Worm (Caenorhabditis elegans): Measurements from ENCODE around the gene F31F4.1.

F31F4.1 gene

ce11 chrV:679663-680062, 4.2 kb upstream of the F31F4.1 start, which contains the start of gene srx-22:
Gene srx-22 (plus strand): TSS chrV:679963.
- no peak for TF ChIP-seq cog-1 (tag; optimal IDR thresholded peaks at IDR 0.05)
- TF ChIP-seq ztf-23 (GFP tag; IDR thresholded peaks at IDR 0.05): no peak
- no peak for TF ChIP-seq klf-2 (GFP tag; conservative IDR thresholded peaks at IDR 0.05)
- no peak for TF ChIP-seq tab-1 (GFP tag; IDR thresholded peaks at IDR 0.05)
- TF ChIP-seq flt-1 (GFP tag; IDR thresholded peaks at IDR 0.05): no peak
- no peak for TF ChIP-seq ref-1 (GFP tag; conservative IDR thresholded peaks at IDR 0.05)
- no peak for TF ChIP-seq med-1 (GFP tag; optimal IDR thresholded peaks at IDR 0.05; ENCODE audit: insufficient read depth)
- no peak for TF ChIP-seq ztf-29 (GFP tag; IDR thresholded peaks at IDR 0.05)
- no peak for TF ChIP-seq T22C8.4 (GFP tag; IDR thresholded peaks at IDR 0.05)

ce11 chrV:682031-682430, 1.8 kb upstream of the F31F4.1 start, which contains the start of gene srx-23:
Gene srx-23 (plus strand): TSS chrV:682331.
- no peak for TF ChIP-seq klf-2 (GFP tag; conservative IDR thresholded peaks at IDR 0.05)
- TF ChIP-seq cog-1 (tag; optimal IDR thresholded peaks at IDR 0.05): no peak
- TF ChIP-seq flt-1 (GFP tag; IDR thresholded peaks at IDR 0.05): no peak
- no peak for TF ChIP-seq ref-1 (GFP tag; conservative IDR thresholded peaks at IDR 0.05)
- TF ChIP-seq tab-1 (GFP tag; IDR thresholded peaks at IDR 0.05): no peak
- TF ChIP-seq T22C8.4 (GFP tag; IDR thresholded peaks at IDR 0.05): no peak
- no peak for TF ChIP-seq ztf-23 (GFP tag; IDR thresholded peaks at IDR 0.05)
- no peak for TF ChIP-seq ztf-29 (GFP tag; IDR thresholded peaks at IDR 0.05)

ce11 chrV:687384-687783, 3.5 kb downstream of the F31F4.1 start, which contains the start of gene H25P19.1:
Gene H25P19.1 (plus strand): TSS chrV:687684.
- TF ChIP-seq flt-1 (GFP tag; IDR thresholded peaks at IDR 0.05): no peak
- TF ChIP-seq ref-1 (GFP tag; conservative IDR thresholded peaks at IDR 0.05): no peak
- TF ChIP-seq ztf-23 (GFP tag; IDR thresholded peaks at IDR 0.05): no peak
- no peak for TF ChIP-seq klf-2 (GFP tag; conservative IDR thresholded peaks at IDR 0.05)
- TF ChIP-seq ztf-29 (GFP tag; IDR thresholded peaks at IDR 0.05): no peak
- TF ChIP-seq med-1 (GFP tag; optimal IDR thresholded peaks at IDR 0.05; ENCODE audit: insufficient read depth): no peak
- TF ChIP-seq tab-1 (GFP tag; IDR thresholded peaks at IDR 0.05): no peak
- TF ChIP-seq T22C8.4 (GFP tag; IDR thresholded peaks at IDR 0.05): no peak
- no peak for TF ChIP-seq cog-1 (tag; optimal IDR thresholded peaks at IDR 0.05)

ce11 chrV:689538-689937, 5.7 kb downstream of the F31F4.1 start:
- TF ChIP-seq cog-1 (tag; optimal IDR thresholded peaks at IDR 0.05) (no peak), flt-1 (GFP tag; IDR thresholded peaks at IDR 0.05) (no peak), ref-1 (GFP tag; conservative IDR thresholded peaks at IDR 0.05) (no peak), T22C8.4 (GFP tag; IDR thresholded peaks at IDR 0.05) (no peak), ztf-29 (GFP tag; IDR thresholded peaks at IDR 0.05) (no peak), klf-2 (GFP tag; conservative IDR thresholded peaks at IDR 0.05) (no peak), tab-1 (GFP tag; IDR thresholded peaks at IDR 0.05) (no peak), ztf-23 (GFP tag; IDR thresholded peaks at IDR 0.05) (no peak), med-1 (GFP tag; optimal IDR thresholded peaks at IDR 0.05; ENCODE audit: insufficient read depth) (no peak)

- no peak for TF ChIP-seq ztf-23 (GFP tag; IDR thresholded peaks at IDR 0.05)
- no peak for TF ChIP-seq ref-1 (GFP tag; conservative IDR thresholded peaks at IDR 0.05)
- TF ChIP-seq med-1 (GFP tag; optimal IDR thresholded peaks at IDR 0.05; ENCODE audit: insufficient read depth): no peak
- TF ChIP-seq cog-1 (tag; optimal IDR thresholded peaks at IDR 0.05): no peak
- TF ChIP-seq T22C8.4 (GFP tag; IDR thresholded peaks at IDR 0.05): no peak
- no peak for TF ChIP-seq ztf-29 (GFP tag; IDR thresholded peaks at IDR 0.05)
- no peak for TF ChIP-seq flt-1 (GFP tag; IDR thresholded peaks at IDR 0.05)
- TF ChIP-seq tab-1 (GFP tag; IDR thresholded peaks at IDR 0.05): no peak
These were observed 9.0 kb downstream of the F31F4.1 start, which contains the start of gene srx-4 for ce11 chrV:692720-693422. Gene srx-4 (minus strand): TSS chrV:692770.

ce11 chrV:694625-695024, 10.8 kb downstream of the F31F4.1 start, which contains the start of gene srj-53:
Gene srj-53 (minus strand): TSS chrV:694725.
- TF ChIP-seq ztf-23 (GFP tag; IDR thresholded peaks at IDR 0.05) (no peak), tab-1 (GFP tag; IDR thresholded peaks at IDR 0.05) (no peak), med-1 (GFP tag; optimal IDR thresholded peaks at IDR 0.05; ENCODE audit: insufficient read depth) (no peak), klf-2 (GFP tag; conservative IDR thresholded peaks at IDR 0.05) (no peak), ztf-29 (GFP tag; IDR thresholded peaks at IDR 0.05) (no peak)

ce11 chrV:695914-696313, 12.1 kb downstream of the F31F4.1 start, which contains the start of gene srj-52:
Gene srj-52 (minus strand): TSS chrV:696014.
- no peak for TF ChIP-seq cog-1 (tag; optimal IDR thresholded peaks at IDR 0.05)
- TF ChIP-seq med-1 (GFP tag; optimal IDR thresholded peaks at IDR 0.05; ENCODE audit: insufficient read depth): no peak
- no peak for TF ChIP-seq ztf-29 (GFP tag; IDR thresholded peaks at IDR 0.05)
- TF ChIP-seq ztf-23 (GFP tag; IDR thresholded peaks at IDR 0.05): no peak
- no peak for TF ChIP-seq T22C8.4 (GFP tag; IDR thresholded peaks at IDR 0.05)

ce11 chrV:699051-699450, 15.2 kb downstream of the F31F4.1 start:
- no peak for TF ChIP-seq ref-1 (GFP tag; conservative IDR thresholded peaks at IDR 0.05)
- no peak for TF ChIP-seq ztf-23 (GFP tag; IDR thresholded peaks at IDR 0.05)
- no peak for TF ChIP-seq T22C8.4 (GFP tag; IDR thresholded peaks at IDR 0.05)
- no peak for TF ChIP-seq ztf-29 (GFP tag; IDR thresholded peaks at IDR 0.05)
- no peak for TF ChIP-seq flt-1 (GFP tag; IDR thresholded peaks at IDR 0.05)
- TF ChIP-seq cog-1 (tag; optimal IDR thresholded peaks at IDR 0.05): no peak
- no peak for TF ChIP-seq tab-1 (GFP tag; IDR thresholded peaks at IDR 0.05)
- no peak for TF ChIP-seq med-1 (GFP tag; optimal IDR thresholded peaks at IDR 0.05; ENCODE audit: insufficient read depth)
- TF ChIP-seq klf-2 (GFP tag; conservative IDR thresholded peaks at IDR 0.05): no peak

- TF ChIP-seq ref-1 (GFP tag; conservative IDR thresholded peaks at IDR 0.05) (no peak), klf-2 (GFP tag; conservative IDR thresholded peaks at IDR 0.05) (no peak), ztf-29 (GFP tag; IDR thresholded peaks at IDR 0.05) (no peak), tab-1 (GFP tag; IDR thresholded peaks at IDR 0.05) (no peak), ztf-23 (GFP tag; IDR thresholded peaks at IDR 0.05) (no peak), cog-1 (tag; optimal IDR thresholded peaks at IDR 0.05) (no peak), T22C8.4 (GFP tag; IDR thresholded peaks at IDR 0.05) (no peak), med-1 (GFP tag; optimal IDR thresholded peaks at IDR 0.05; ENCODE audit: insufficient read depth) (no peak), flt-1 (GFP tag; IDR thresholded peaks at IDR 0.05) (no peak)
These were observed 15.7 kb downstream of the F31F4.1 start, which contains the start of the genes ugt-29 and srx-5 for ce11 chrV:699489-700129. Gene ugt-29 (minus strand): TSS chrV:699589. Gene srx-5 (plus strand): TSS chrV:700079.
